Worm (Caenorhabditis elegans) whole organism, L2 larva: ENCODE results near the gene srx-10.

Experiments
- C34F6.9 ChIP-seq: fragments of 150-350 bp; optimal IDR thresholded peaks from 2 replicates; lab custom pipeline; 2014; ENCODE audit warnings: missing biosample characterization, missing genetic modification characterization
- F13H6.1 ChIP-seq: sonication (generic microtip); optimal IDR thresholded peaks from 2 replicates; lab custom pipeline; 2016; ENCODE audit warnings: missing genetic modification characterization, missing compliant biosample characterization
- ZK546.5 ChIP-seq: sonication (generic microtip); optimal IDR thresholded peaks from 2 replicates; lab custom pipeline; 2017; ENCODE audit warnings: missing biosample characterization, missing genetic modification characterization
- ama-1 ChIP-seq: fragments of 150-350 bp; optimal IDR thresholded peaks from 2 replicates; lab custom pipeline; 2018; ENCODE audit warnings: inconsistent platforms
- blmp-1 ChIP-seq: sonication (generic microtip); optimal IDR thresholded peaks from 2 replicates; lab custom pipeline; 2017; ENCODE audit warnings: missing genetic modification characterization, mild to moderate bottlenecking, missing compliant biosample characterization, antibody characterized with exemption, moderate library complexity; ENCODE audit not compliant: insufficient read depth
- ceh-16 ChIP-seq: fragments of 150-350 bp; optimal IDR thresholded peaks from 2 replicates; lab custom pipeline; 2014; ENCODE audit warnings: missing biosample characterization, missing genetic modification characterization
- ceh-82 ChIP-seq: fragments of 150-350 bp; optimal IDR thresholded peaks from 2 replicates; lab custom pipeline; 2014; ENCODE audit warnings: missing biosample characterization, missing genetic modification characterization
- crh-2 ChIP-seq: sonication (generic microtip); optimal IDR thresholded peaks from 2 replicates; lab custom pipeline; 2017; ENCODE audit warnings: missing biosample characterization, missing genetic modification characterization
- dmd-4 ChIP-seq: sonication (generic microtip); optimal IDR thresholded peaks from 2 replicates; lab custom pipeline; 2017; ENCODE audit warnings: missing biosample characterization, missing genetic modification characterization
- fos-1 ChIP-seq: fragments of 150-350 bp; optimal IDR thresholded peaks from 2 replicates; lab custom pipeline; 2014; ENCODE audit warnings: missing biosample characterization, missing genetic modification characterization
- gmeb-1 ChIP-seq: fragments of 150-350 bp; optimal IDR thresholded peaks from 2 replicates; lab custom pipeline; 2014; ENCODE audit warnings: missing biosample characterization, missing genetic modification characterization
- lin-11 ChIP-seq: fragments of 150-350 bp; sonication (generic microtip); optimal IDR thresholded peaks from 2 replicates; lab custom pipeline; 2014; ENCODE audit warnings: missing biosample characterization, missing genetic modification characterization, inconsistent platforms, mixed read lengths
- lin-13 ChIP-seq: fragments of 150-350 bp; optimal IDR thresholded peaks from 2 replicates; lab custom pipeline; 2014; ENCODE audit warnings: missing biosample characterization, missing genetic modification reagents, missing genetic modification characterization
- lin-39 ChIP-seq: fragments of 150-350 bp; optimal IDR thresholded peaks from 2 replicates; lab custom pipeline; 2014; ENCODE audit warnings: missing biosample characterization, missing genetic modification reagents, missing genetic modification characterization
- lsy-2 ChIP-seq, 2 experiments: fragments of 150-350 bp in 1 of 2; sonication (generic microtip) in 1 of 2; optimal IDR thresholded peaks; 2 replicates each; lab custom pipeline; 2014 to 2017; ENCODE audit warnings: missing biosample characterization in 2 of 2, missing genetic modification characterization in 2 of 2
- mab-5 ChIP-seq: fragments of 150-350 bp; optimal IDR thresholded peaks from 2 replicates; lab custom pipeline; 2014; ENCODE audit warnings: missing biosample characterization, missing genetic modification characterization
- mdl-1 ChIP-seq, 2 experiments: fragments of 150-350 bp in 1 of 2; sonication (generic microtip) in 1 of 2; optimal IDR thresholded peaks; 2 replicates each; lab custom pipeline; 2017; ENCODE audit warnings: missing biosample characterization in 2 of 2, missing genetic modification characterization in 2 of 2
- nhr-10 ChIP-seq: sonication (generic microtip); optimal IDR thresholded peaks from 2 replicates; lab custom pipeline; 2017; ENCODE audit warnings: missing biosample characterization, missing genetic modification characterization
- nhr-11 ChIP-seq: fragments of 150-350 bp; optimal IDR thresholded peaks from 2 replicates; lab custom pipeline; 2014; ENCODE audit warnings: missing biosample characterization, missing genetic modification characterization
- nhr-12 ChIP-seq: fragments of 150-350 bp; optimal IDR thresholded peaks from 2 replicates; lab custom pipeline; 2014; ENCODE audit warnings: missing biosample characterization, missing genetic modification characterization
- nhr-129 ChIP-seq: fragments of 150-350 bp; optimal IDR thresholded peaks from 2 replicates; lab custom pipeline; 2014; ENCODE audit warnings: missing biosample characterization, missing genetic modification characterization
- nhr-21 ChIP-seq: fragments of 150-350 bp; optimal IDR thresholded peaks from 2 replicates; lab custom pipeline; 2014; ENCODE audit warnings: missing biosample characterization, missing genetic modification characterization
- nhr-23 ChIP-seq: fragments of 150-350 bp; optimal IDR thresholded peaks from 2 replicates; lab custom pipeline; 2014; ENCODE audit warnings: missing biosample characterization, missing genetic modification reagents, missing genetic modification characterization
- nhr-237 ChIP-seq: fragments of 150-350 bp; optimal IDR thresholded peaks from 2 replicates; lab custom pipeline; 2014; ENCODE audit warnings: missing biosample characterization, missing genetic modification characterization
- nhr-25 ChIP-seq: fragments of 150-350 bp; sonication (generic microtip); optimal IDR thresholded peaks from 3 replicates; lab custom pipeline; 2014; ENCODE audit warnings: missing biosample characterization, missing genetic modification characterization
- nhr-6 ChIP-seq: fragments of 150-350 bp; optimal IDR thresholded peaks from 2 replicates; lab custom pipeline; 2014; ENCODE audit warnings: missing biosample characterization, missing genetic modification characterization
- nhr-77 ChIP-seq: fragments of 150-350 bp; optimal IDR thresholded peaks from 2 replicates; lab custom pipeline; 2014; ENCODE audit warnings: missing biosample characterization, missing genetic modification characterization
- sem-4 ChIP-seq: fragments of 150-350 bp; optimal IDR thresholded peaks from 2 replicates; lab custom pipeline; 2014; ENCODE audit warnings: missing biosample characterization, missing genetic modification reagents, missing genetic modification characterization
- skn-1 ChIP-seq: sonication (generic microtip); optimal IDR thresholded peaks from 2 replicates; lab custom pipeline; 2017; ENCODE audit warnings: missing biosample characterization, missing genetic modification characterization
- sma-3 ChIP-seq: sonication (generic microtip); optimal IDR thresholded peaks from 2 replicates; lab custom pipeline; 2016; ENCODE audit warnings: missing genetic modification reagents, missing genetic modification characterization, missing compliant biosample characterization
- sma-9 ChIP-seq, 2 experiments: fragments of 150-350 bp in 1 of 2; sonication (generic microtip) in 1 of 2; optimal IDR thresholded peaks; 2 replicates each; lab custom pipeline; 2014 to 2016; ENCODE audit warnings: missing genetic modification characterization in 2 of 2, mild to moderate bottlenecking in 1 of 2, missing biosample characterization in 1 of 2, missing compliant biosample characterization in 1 of 2, missing genetic modification reagents in 1 of 2, moderate library complexity in 1 of 2
- snpc-4 ChIP-seq: fragments of 150-350 bp; optimal IDR thresholded peaks from 2 replicates; lab custom pipeline; 2014; ENCODE audit warnings: missing biosample characterization, missing genetic modification characterization
- unc-39 ChIP-seq: fragments of 150-350 bp; optimal IDR thresholded peaks from 2 replicates; lab custom pipeline; 2014; ENCODE audit warnings: missing biosample characterization, missing genetic modification characterization
- unc-55 ChIP-seq: fragments of 150-350 bp; sonication (generic microtip); optimal IDR thresholded peaks from 3 replicates; lab custom pipeline; 2014; ENCODE audit warnings: missing biosample characterization, missing genetic modification reagents, missing genetic modification characterization
- unc-62 ChIP-seq: fragments of 150-350 bp; optimal IDR thresholded peaks from 2 replicates; lab custom pipeline; 2014; ENCODE audit warnings: missing biosample characterization, missing genetic modification reagents, missing genetic modification characterization
- ztf-11 ChIP-seq: sonication (generic microtip); optimal IDR thresholded peaks from 2 replicates; lab custom pipeline; 2017; ENCODE audit warnings: missing biosample characterization, missing genetic modification characterization
- ztf-4 ChIP-seq: fragments of 150-350 bp; optimal IDR thresholded peaks from 2 replicates; lab custom pipeline; 2014; ENCODE audit warnings: missing biosample characterization, missing genetic modification characterization

Gene srx-10

ce11 chrV:13981677-13982076 is 35.4 kb upstream of the srx-10 start:
- TF ChIP-seq lin-39 (tag; lab: Kevin White, UChicago) (no peak), ztf-4 (no peak), lsy-2 (tag; optimal IDR thresholded peaks at IDR 0.05; lab: Kevin White, UChicago) (no peak), nhr-237 (tag; lab: Kevin White, UChicago) (no peak), nhr-129 (tag; lab: Kevin White, UChicago) (no peak), crh-2 (tag; lab: Kevin White, UChicago) (no peak), C34F6.9 (tag; lab: Kevin White, UChicago) (no peak)

- TF ChIP-seq ceh-82 (tag; lab: Kevin White, UChicago) = no peak
- TF ChIP-seq crh-2 (tag; lab: Kevin White, UChicago) = no peak
- TF ChIP-seq fos-1 (tag; lab: Kevin White, UChicago) = no peak
- TF ChIP-seq gmeb-1 = no peak
- TF ChIP-seq nhr-23 = no peak
- no peak for TF ChIP-seq skn-1 (tag; lab: Kevin White, UChicago)
Measured at ce11 chrV:13980807-13981206, 34.5 kb upstream of the srx-10 start, which contains the start of gene eol-1. Gene eol-1, minus strand, starts transcription at chrV:13980907.

ce11 chrV:13963279-13963976 is 17.1 kb upstream of the srx-10 start, which contains the start of gene sao-1:
Gene sao-1, plus strand, starts transcription at chrV:13963926.
- TF ChIP-seq lsy-2 (tag; optimal IDR thresholded peaks at IDR 0.05; lab: Kevin White, UChicago) = no peak
- no peak for TF ChIP-seq lin-11 (tag; lab: Kevin White, UChicago)
- no peak for TF ChIP-seq ceh-82 (tag; lab: Kevin White, UChicago)
- TF ChIP-seq skn-1 (tag; lab: Kevin White, UChicago) = no peak
- peak; percentile 13 for TF ChIP-seq sma-9 (GFP tag; optimal IDR thresholded peaks at IDR 0.05; lab: Kevin White, UChicago)
- TF ChIP-seq sma-9 (tag; optimal IDR thresholded peaks at IDR 0.05; lab: Kevin White, UChicago) = no peak
- no peak for TF ChIP-seq nhr-21 (tag; lab: Kevin White, UChicago)
- no peak for TF ChIP-seq nhr-77 (tag; lab: Kevin White, UChicago)
- peak; percentile 98 for TF ChIP-seq blmp-1

ce11 chrV:13961927-13962419 is 15.7 kb upstream of the srx-10 start, which contains the start of the genes algn-13 and R10D12.13:
Gene algn-13, minus strand, starts transcription at chrV:13961977.
Gene R10D12.13, plus strand, starts transcription at chrV:13962417.
- TF ChIP-seq mab-5 = peak; percentile 56
- TF ChIP-seq lin-13 = peak; percentile 52
- TF ChIP-seq nhr-12 (tag; lab: Kevin White, UChicago) = no peak
- peak; percentile 64 for TF ChIP-seq F13H6.1
- peak; percentile 70 for TF ChIP-seq sma-9 (GFP tag; optimal IDR thresholded peaks at IDR 0.05; lab: Kevin White, UChicago)
- no peak for TF ChIP-seq sma-9 (tag; optimal IDR thresholded peaks at IDR 0.05; lab: Kevin White, UChicago)
- TF ChIP-seq dmd-4 (tag; lab: Kevin White, UChicago) = no peak
- peak; percentile 78 for TF ChIP-seq unc-55 (GFP tag; lab: Kevin White, UChicago)
- TF ChIP-seq sma-3 (GFP tag; lab: Kevin White, UChicago) = peak; percentile 48
- peak; percentile 74 for TF ChIP-seq gmeb-1
- TF ChIP-seq nhr-25 (tag; lab: Kevin White, UChicago) = peak; percentile 43
- TF ChIP-seq ZK546.5 (tag; lab: Kevin White, UChicago) = no peak
- TF ChIP-seq lsy-2 (tag; optimal IDR thresholded peaks at IDR 0.05; lab: Kevin White, UChicago) = peak in 1 of 2 experiments; percentile 70
- TF ChIP-seq ztf-4 = peak; percentile 2
- TF ChIP-seq C34F6.9 (tag; lab: Kevin White, UChicago) = peak; percentile 37
- peak; percentile 60 for TF ChIP-seq lin-11 (tag; lab: Kevin White, UChicago)
- peak; percentile 30 for TF ChIP-seq snpc-4 (tag; lab: Kevin White, UChicago)
- TF ChIP-seq ceh-16 (tag; lab: Kevin White, UChicago) = no peak
- TF ChIP-seq sem-4 (tag; lab: Kevin White, UChicago) = peak; percentile 70
- TF ChIP-seq nhr-129 (tag; lab: Kevin White, UChicago) = peak; percentile 55

ce11 chrV:13960916-13961315 is 14.6 kb upstream of the srx-10 start, which contains the start of gene srh-24:
Gene srh-24, minus strand, starts transcription at chrV:13961016.
- no peak for TF ChIP-seq lsy-2 (tag; optimal IDR thresholded peaks at IDR 0.05; lab: Kevin White, UChicago)
- no peak for TF ChIP-seq lin-11 (tag; lab: Kevin White, UChicago)
- TF ChIP-seq crh-2 (tag; lab: Kevin White, UChicago) = no peak
- TF ChIP-seq ztf-11 = no peak
- no peak for TF ChIP-seq nhr-6
- no peak for TF ChIP-seq ZK546.5 (tag; lab: Kevin White, UChicago)
- no peak for TF ChIP-seq mab-5
- no peak for TF ChIP-seq sma-3 (GFP tag; lab: Kevin White, UChicago)
- TF ChIP-seq nhr-25 (tag; lab: Kevin White, UChicago) = no peak
- TF ChIP-seq mdl-1 (tag; optimal IDR thresholded peaks at IDR 0.05; lab: Kevin White, UChicago) = no peak
- no peak for TF ChIP-seq ama-1 (lab: Kevin White, UChicago)
- TF ChIP-seq F13H6.1 = no peak
- TF ChIP-seq skn-1 (tag; lab: Kevin White, UChicago) = no peak
- TF ChIP-seq unc-39 (tag; lab: Kevin White, UChicago) = no peak
- TF ChIP-seq nhr-11 = no peak
- TF ChIP-seq nhr-10 (tag; lab: Kevin White, UChicago) = no peak
- no peak for TF ChIP-seq unc-55 (GFP tag; lab: Kevin White, UChicago)
- TF ChIP-seq nhr-12 (tag; lab: Kevin White, UChicago) = no peak
- no peak for TF ChIP-seq unc-62 (GFP tag; lab: Kevin White, UChicago)
- TF ChIP-seq dmd-4 (tag; lab: Kevin White, UChicago) = no peak
- TF ChIP-seq, all 48 proteins: peak for 0
